Fruit fly (Drosophila melanogaster) whole organism, prepupa: Measurements from ENCODE around the gene CG31465.
A peak's percentile ranks its signal among the peaks of the same experiment; 100 is the strongest.

Experiments used
- Blimp-1 ChIP-seq: fragments of 200-800 bp; sonication (Bioruptor generic); optimal IDR thresholded peaks from 3 replicates; lab custom pipeline; 2017; ENCODE audit warnings: missing biosample characterization, missing genetic modification characterization, mild to moderate bottlenecking, moderate library complexity, missing genetic modification reagents
- CG10631 ChIP-seq: fragments of 200-800 bp; sonication (Bioruptor generic); optimal IDR thresholded peaks from 2 replicates; lab custom pipeline; 2016; ENCODE audit warnings: missing biosample characterization, missing genetic modification characterization
- CG10669 ChIP-seq: fragments of 200-800 bp; sonication (Bioruptor generic); optimal IDR thresholded peaks from 3 replicates; lab custom pipeline; 2018; ENCODE audit warnings: missing biosample characterization, mild to moderate bottlenecking, missing genetic modification characterization, moderate library complexity
- CG11294 ChIP-seq: fragments of 200-800 bp; sonication (Bioruptor generic); IDR thresholded peaks from 2 replicates; pipeline ENCODE4 v1.3.6; 2022; ENCODE audit warnings: missing biosample characterization, missing genetic modification characterization
- CG11762 ChIP-seq: fragments of 200-800 bp; sonication (Bioruptor generic); optimal IDR thresholded peaks from 3 replicates; lab custom pipeline; 2016; ENCODE audit warnings: missing biosample characterization, missing genetic modification characterization; ENCODE audit not compliant: insufficient read depth
- CG15336 ChIP-seq: fragments of 200-800 bp; sonication (Bioruptor generic); IDR thresholded peaks from 2 replicates; pipeline ENCODE4 v1.3.6; 2022; ENCODE audit warnings: missing biosample characterization, missing genetic modification characterization
- CG1621 ChIP-seq: fragments of 200-800 bp; sonication (Bioruptor generic); optimal IDR thresholded peaks from 3 replicates; lab custom pipeline; 2018; ENCODE audit warnings: missing biosample characterization, mild to moderate bottlenecking, missing genetic modification characterization
- CG3032 ChIP-seq: fragments of 200-800 bp; optimal IDR thresholded peaks from 2 replicates; lab custom pipeline; 2019; ENCODE audit warnings: missing biosample characterization, mild to moderate bottlenecking, missing genetic modification characterization, moderate library complexity
- CG32006 ChIP-seq: fragments of 200-800 bp; sonication (Bioruptor generic); optimal IDR thresholded peaks from 3 replicates; lab custom pipeline; 2017; ENCODE audit warnings: missing biosample characterization, mild to moderate bottlenecking, missing genetic modification characterization
- CG34406 ChIP-seq: fragments of 200-800 bp; sonication (Bioruptor generic); optimal IDR thresholded peaks from 3 replicates; lab custom pipeline; 2016; ENCODE audit warnings: missing biosample characterization, missing genetic modification characterization
- CG3919 ChIP-seq: fragments of 200-800 bp; sonication (Bioruptor generic); optimal IDR thresholded peaks from 3 replicates; lab custom pipeline; 2016; ENCODE audit warnings: missing biosample characterization, missing genetic modification characterization
- CG4318 ChIP-seq: fragments of 200-800 bp; sonication (Bioruptor generic); optimal IDR thresholded peaks from 3 replicates; lab custom pipeline; 2017; ENCODE audit warnings: missing biosample characterization, mild to moderate bottlenecking, missing genetic modification characterization
- CG6163 ChIP-seq: fragments of 200-800 bp; sonication (Bioruptor generic); IDR thresholded peaks from 3 replicates; pipeline ENCODE4 v1.3.6; 2022; ENCODE audit warnings: missing biosample characterization, missing genetic modification characterization
- CG6276 ChIP-seq: fragments of 200-800 bp; sonication (Bioruptor generic); optimal IDR thresholded peaks from 2 replicates; lab custom pipeline; 2017; ENCODE audit warnings: missing biosample characterization, mild to moderate bottlenecking, missing genetic modification characterization
- CG6808 ChIP-seq: fragments of 200-800 bp; sonication (Bioruptor generic); optimal IDR thresholded peaks from 3 replicates; lab custom pipeline; 2017; ENCODE audit warnings: missing biosample characterization, missing genetic modification characterization, mild to moderate bottlenecking, moderate library complexity, missing genetic modification reagents
- CG6854 ChIP-seq: fragments of 200-800 bp; sonication (Bioruptor generic); optimal IDR thresholded peaks from 2 replicates; lab custom pipeline; 2017; ENCODE audit warnings: missing biosample characterization, mild to moderate bottlenecking, missing genetic modification characterization
- CG8319 ChIP-seq: fragments of 200-800 bp; sonication (Bioruptor generic); optimal IDR thresholded peaks from 3 replicates; lab custom pipeline; 2016; ENCODE audit warnings: missing biosample characterization, missing genetic modification characterization
- CG9139 ChIP-seq: fragments of 200-800 bp; sonication (Bioruptor generic); optimal IDR thresholded peaks from 3 replicates; lab custom pipeline; 2017; ENCODE audit warnings: missing biosample characterization, mild to moderate bottlenecking, missing genetic modification characterization
- Eip75B ChIP-seq: fragments of 200-800 bp; sonication (Bioruptor generic); optimal IDR thresholded peaks from 3 replicates; lab custom pipeline; 2016; ENCODE audit warnings: missing biosample characterization, missing genetic modification characterization
- Eip78C ChIP-seq: fragments of 200-800 bp; sonication (Bioruptor generic); peaks from one replicate; lab custom pipeline; 2016; ENCODE audit warnings: missing biosample characterization, missing genetic modification characterization
- Eip93F ChIP-seq: fragments of 200-800 bp; sonication (Bioruptor generic); optimal IDR thresholded peaks from 2 replicates; lab custom pipeline; 2016; ENCODE audit warnings: missing biosample characterization, mild to moderate bottlenecking, missing genetic modification characterization
- Ets21C ChIP-seq: fragments of 200-800 bp; sonication (Bioruptor generic); optimal IDR thresholded peaks from 3 replicates; lab custom pipeline; 2016; ENCODE audit warnings: missing biosample characterization, missing genetic modification characterization
- Ets96B ChIP-seq: fragments of 200-800 bp; optimal IDR thresholded peaks from 2 replicates; lab custom pipeline; 2019; ENCODE audit warnings: missing biosample characterization, mild to moderate bottlenecking, missing genetic modification characterization, moderate library complexity
- Gug ChIP-seq: fragments of 200-800 bp; sonication (Bioruptor generic); IDR thresholded peaks from 2 replicates; pipeline ENCODE4 v1.3.6; 2022; ENCODE audit warnings: missing biosample characterization, missing genetic modification characterization
- Hr38 ChIP-seq: sonication (Bioruptor generic); optimal IDR thresholded peaks from 2 replicates; lab custom pipeline; 2016; ENCODE audit warnings: missing biosample characterization, missing genetic modification characterization
- Lpt ChIP-seq: fragments of 200-800 bp; sonication (Bioruptor generic); optimal IDR thresholded peaks from 3 replicates; lab custom pipeline; 2016; ENCODE audit warnings: missing biosample characterization, missing genetic modification characterization
- Met ChIP-seq: fragments of 200-800 bp; sonication (Bioruptor generic); optimal IDR thresholded peaks from 3 replicates; lab custom pipeline; 2016; ENCODE audit warnings: missing biosample characterization, missing genetic modification characterization
- OdsH ChIP-seq: fragments of 200-800 bp; sonication (Bioruptor generic); optimal IDR thresholded peaks from 3 replicates; lab custom pipeline; 2016; ENCODE audit warnings: missing biosample characterization, missing genetic modification characterization
- Smox ChIP-seq: fragments of 200-800 bp; sonication (Bioruptor generic); optimal IDR thresholded peaks from 3 replicates; lab custom pipeline; 2016; ENCODE audit warnings: missing biosample characterization, missing genetic modification characterization
- Sox102F ChIP-seq: fragments of 200-800 bp; sonication (Bioruptor generic); optimal IDR thresholded peaks from 2 replicates; lab custom pipeline; 2016; ENCODE audit warnings: missing biosample characterization, mild to moderate bottlenecking, missing genetic modification characterization
- achi ChIP-seq: fragments of 200-800 bp; sonication (Bioruptor generic); optimal IDR thresholded peaks from 3 replicates; lab custom pipeline; 2016; ENCODE audit warnings: missing biosample characterization, missing genetic modification characterization
- cyc ChIP-seq: fragments of 200-800 bp; sonication (Bioruptor generic); optimal IDR thresholded peaks from 3 replicates; lab custom pipeline; 2016; ENCODE audit warnings: missing biosample characterization, missing genetic modification characterization
- dac ChIP-seq: fragments of 200-800 bp; sonication (Bioruptor generic); optimal IDR thresholded peaks from 2 replicates; lab custom pipeline; 2017; ENCODE audit warnings: missing biosample characterization, mild to moderate bottlenecking, missing genetic modification characterization
- dsx ChIP-seq: fragments of 200-800 bp; optimal IDR thresholded peaks from 3 replicates; lab custom pipeline; 2019; ENCODE audit warnings: missing biosample characterization, mild to moderate bottlenecking, missing genetic modification characterization, moderate library complexity; ENCODE audit not compliant: poor library complexity, severe bottlenecking
- eg ChIP-seq: fragments of 200-800 bp; sonication (Bioruptor generic); IDR thresholded peaks from 3 replicates; pipeline ENCODE4 v1.3.6; 2022; ENCODE audit warnings: missing biosample characterization, missing genetic modification characterization
- fd59A ChIP-seq: fragments of 200-800 bp; sonication (Bioruptor generic); optimal IDR thresholded peaks from 2 replicates; lab custom pipeline; 2017; ENCODE audit warnings: missing biosample characterization, mild to moderate bottlenecking, missing genetic modification characterization, missing genetic modification reagents
- fd85E ChIP-seq: fragments of 200-800 bp; sonication (Bioruptor generic); optimal IDR thresholded peaks from 3 replicates; lab custom pipeline; 2016; ENCODE audit warnings: missing biosample characterization, missing genetic modification characterization
- fkh ChIP-seq: fragments of 200-800 bp; sonication (Bioruptor generic); optimal IDR thresholded peaks from 3 replicates; lab custom pipeline; 2017; ENCODE audit warnings: missing biosample characterization, mild to moderate bottlenecking, missing genetic modification characterization, moderate library complexity
- net ChIP-seq: fragments of 200-800 bp; sonication (Bioruptor generic); optimal IDR thresholded peaks from 3 replicates; lab custom pipeline; 2016; ENCODE audit warnings: missing biosample characterization, missing genetic modification characterization
- pdm3 ChIP-seq: fragments of 200-800 bp; sonication (Bioruptor generic); optimal IDR thresholded peaks from 3 replicates; lab custom pipeline; 2016; ENCODE audit warnings: missing biosample characterization, missing genetic modification characterization
- salr ChIP-seq, 2 experiments: fragments of 200-800 bp; sonication (Bioruptor generic); optimal IDR thresholded peaks; 3 replicates each; lab custom pipeline; 2016 to 2018; ENCODE audit warnings: missing biosample characterization in 2 of 2, missing genetic modification characterization in 2 of 2, mild to moderate bottlenecking in 1 of 2
- spab ChIP-seq: fragments of 200-800 bp; sonication (Bioruptor generic); optimal IDR thresholded peaks from 2 replicates; lab custom pipeline; 2017; ENCODE audit warnings: missing biosample characterization, mild to moderate bottlenecking, missing genetic modification characterization, missing genetic modification reagents
- svp ChIP-seq: fragments of 200-800 bp; sonication (Bioruptor generic); peaks from one replicate; lab custom pipeline; 2016; ENCODE audit warnings: missing biosample characterization, missing genetic modification characterization
- topi ChIP-seq: fragments of 200-800 bp; sonication (Bioruptor generic); optimal IDR thresholded peaks from 3 replicates; lab custom pipeline; 2016; ENCODE audit warnings: missing biosample characterization, missing genetic modification characterization
- vri ChIP-seq: fragments of 200-800 bp; sonication (Bioruptor generic); optimal IDR thresholded peaks from 3 replicates; lab custom pipeline; 2016; ENCODE audit warnings: missing biosample characterization, mild to moderate bottlenecking, missing genetic modification characterization

CG31465 gene

dm6 chr3R:21895961-21896875, 15.6 kb downstream of the CG31465 start (continued):
- TF ChIP-seq Eip78C (GFP tag; lab: Kevin White, UChicago) (peak; percentile 68), OdsH (GFP tag; lab: Kevin White, UChicago) (peak; percentile 40), dac (GFP tag; lab: Kevin White, UChicago) (no peak), dsx (peak; percentile 10), salr (GFP tag; optimal IDR thresholded peaks at IDR 0.05; lab: Kevin White, UChicago) (peak in 1 of 2 experiments; percentile 57), Sox102F (GFP tag; lab: Kevin White, UChicago) (no peak), eg (GFP tag; lab: Robert Waterston, UW) (peak; percentile 73), CG1621 (tag; lab: Kevin White, UChicago) (no peak), CG6163 (GFP tag; lab: Robert Waterston, UW) (peak; percentile 56; the same call in 2 of the 3 replicates), CG11762 (GFP tag; lab: Kevin White, UChicago) (peak; percentile 8), cyc (peak; percentile 38), fd85E (no peak), Met (GFP tag; lab: Kevin White, UChicago) (peak; percentile 35), Eip75B (no peak), CG10669 (peak; percentile 41), pdm3 (peak; percentile 44), CG8319 (GFP tag; lab: Kevin White, UChicago) (peak; percentile 33), svp (GFP tag; lab: Kevin White, UChicago) (peak; percentile 74), Gug (GFP tag; lab: Robert Waterston, UW) (no peak), topi (peak; percentile 55), Blimp-1 (GFP tag; lab: Kevin White, UChicago) (peak; percentile 55), fd59A (GFP tag; lab: Kevin White, UChicago) (no peak), CG6808 (GFP tag; lab: Kevin White, UChicago) (peak; percentile 55), CG3032 (tag; lab: Kevin White, UChicago) (peak; percentile 24), CG3919 (peak; percentile 20), CG32006 (GFP tag; lab: Kevin White, UChicago) (peak; percentile 43), fkh (GFP tag; lab: Kevin White, UChicago) (no peak)

DNA sequence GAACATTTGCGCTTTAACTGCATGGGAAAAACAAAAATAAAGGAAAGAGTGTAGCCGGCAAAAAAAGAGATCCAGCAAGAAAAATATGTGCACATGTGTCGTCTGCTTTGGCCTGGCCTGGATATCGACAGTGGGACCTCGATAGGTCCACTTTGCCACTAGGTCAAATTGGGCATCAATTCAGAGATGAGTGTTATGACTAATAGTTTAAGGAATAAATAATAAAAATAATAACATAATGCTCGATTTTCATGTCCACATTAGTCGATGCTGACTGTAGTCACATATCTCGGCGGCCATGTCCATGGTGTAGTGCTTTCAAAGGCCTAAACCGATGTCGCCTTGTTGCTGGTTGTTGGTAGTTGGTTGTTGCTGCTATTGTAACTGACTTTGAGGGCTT, 17.0 kb downstream of the CG31465 start:
- peak; percentile 93 for TF ChIP-seq Lpt
- peak; percentile 80 for TF ChIP-seq Eip93F (GFP tag; lab: Kevin White, UChicago)
- TF ChIP-seq eg (GFP tag; lab: Robert Waterston, UW) = peak; percentile 96
- peak; percentile 76 for TF ChIP-seq fd85E
- TF ChIP-seq CG6854 (GFP tag; lab: Kevin White, UChicago) = peak; percentile 80
- peak; percentile 98 for TF ChIP-seq CG6163 (GFP tag; lab: Robert Waterston, UW)
- TF ChIP-seq CG4318 = peak; percentile 91
- TF ChIP-seq achi (GFP tag; lab: Kevin White, UChicago) = peak; percentile 95
- TF ChIP-seq spab = peak; percentile 95
- TF ChIP-seq cyc = peak; percentile 85
- peak; percentile 94 for TF ChIP-seq pdm3
- TF ChIP-seq CG32006 (GFP tag; lab: Kevin White, UChicago) = peak; percentile 96
- peak; percentile 96 for TF ChIP-seq dsx
- peak; percentile 95 for TF ChIP-seq Ets96B (tag; lab: Kevin White, UChicago)
- TF ChIP-seq CG11294 (GFP tag; lab: Robert Waterston, UW) = peak; percentile 91
- TF ChIP-seq CG3032 (tag; lab: Kevin White, UChicago) = peak; percentile 96
- TF ChIP-seq CG1621 (tag; lab: Kevin White, UChicago) = peak; percentile 96
- peak; percentile 94 for TF ChIP-seq svp (GFP tag; lab: Kevin White, UChicago)
- TF ChIP-seq CG10669 = peak; percentile 92
- TF ChIP-seq CG9139 (GFP tag; lab: Kevin White, UChicago) = peak; percentile 93
- peak; percentile 82 for TF ChIP-seq CG8319 (GFP tag; lab: Kevin White, UChicago)
- peak; percentile 90 for TF ChIP-seq Met (GFP tag; lab: Kevin White, UChicago)
- TF ChIP-seq CG3919 = peak; percentile 97
- TF ChIP-seq vri (GFP tag; lab: Kevin White, UChicago) = peak; percentile 73
- peak; percentile 90 for TF ChIP-seq Sox102F (GFP tag; lab: Kevin White, UChicago)
- peak; percentile 92 for TF ChIP-seq net (GFP tag; lab: Kevin White, UChicago)
- TF ChIP-seq Ets21C = peak; percentile 80
- peak; percentile 94 for TF ChIP-seq fd59A (GFP tag; lab: Kevin White, UChicago)
- TF ChIP-seq Hr38 (GFP tag; lab: Kevin White, UChicago) = peak; percentile 6
- peak; percentile 63 for TF ChIP-seq Blimp-1 (GFP tag; lab: Kevin White, UChicago)
- TF ChIP-seq CG6276 (GFP tag; lab: Kevin White, UChicago) = peak; percentile 93
- peak; percentile 98 for TF ChIP-seq CG15336 (GFP tag; lab: Robert Waterston, UW)
- peak; percentile 98 for TF ChIP-seq CG10631 (GFP tag; lab: Kevin White, UChicago)
- TF ChIP-seq Smox = peak; percentile 87
- peak; percentile 87 for TF ChIP-seq CG34406 (GFP tag; lab: Kevin White, UChicago)
